Worm (Caenorhabditis elegans): ENCODE results near the gene K10D6.4.

Gene K10D6.4

ce11 chrV:11172667-11173066, 29.1 kb upstream of the K10D6.4 start:
- no peak for TF ChIP-seq C04F5.9 (tag; optimal IDR thresholded peaks at IDR 0.05)
- no peak for TF ChIP-seq unc-98 (GFP tag; IDR thresholded peaks at IDR 0.05)
- TF ChIP-seq fkh-10 (GFP tag; optimal IDR thresholded peaks at IDR 0.05) = peak; percentile 54
- peak; percentile 5 for TF ChIP-seq nhr-71 (tag; optimal IDR thresholded peaks at IDR 0.05)
- no peak for TF ChIP-seq pax-3 (tag; optimal IDR thresholded peaks at IDR 0.05)
- no peak for TF ChIP-seq pag-3 (tag; optimal IDR thresholded peaks at IDR 0.05; ENCODE audit: borderline replicate concordance, insufficient read depth)
- no peak for TF ChIP-seq fkh-4 (tag; optimal IDR thresholded peaks at IDR 0.05; ENCODE audit: borderline replicate concordance)
- no peak for TF ChIP-seq nhr-11 (tag; optimal IDR thresholded peaks at IDR 0.05)
- no peak for TF ChIP-seq ceh-90 (tag; optimal IDR thresholded peaks at IDR 0.05)
- no peak for TF ChIP-seq ceh-82 (tag; optimal IDR thresholded peaks at IDR 0.05)
- TF ChIP-seq nhr-76 (tag; optimal IDR thresholded peaks at IDR 0.05) = no peak
- peak; percentile 53 for TF ChIP-seq lin-14 (GFP tag; optimal IDR thresholded peaks at IDR 0.05)
- no peak for TF ChIP-seq rnt-1 (tag; optimal IDR thresholded peaks at IDR 0.05)

DNA sequence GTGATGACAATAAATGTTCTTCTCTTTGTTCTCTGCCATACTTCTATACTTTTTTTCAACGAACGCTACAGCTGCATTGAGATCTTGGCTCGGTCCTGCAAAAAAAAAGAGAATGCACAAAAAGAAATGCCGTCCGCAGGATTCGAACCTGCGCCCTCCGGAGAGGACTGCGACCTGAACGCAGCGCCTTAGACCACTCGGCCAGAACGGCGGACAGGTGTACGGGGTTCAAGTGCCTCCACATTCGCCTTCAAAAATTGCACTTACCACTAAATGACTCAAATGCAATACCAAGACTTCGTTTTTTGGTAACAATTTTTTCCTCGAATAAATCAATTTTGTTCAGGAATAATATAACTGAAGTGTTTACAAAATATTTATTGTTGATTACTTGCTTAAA, 27.1 kb upstream of the K10D6.4 start:
- TF ChIP-seq efl-1 (optimal IDR thresholded peaks at IDR 0.05) = peak in 1 of 2 experiments; percentile 2
- TF ChIP-seq efl-1 (GFP tag; optimal IDR thresholded peaks at IDR 0.05 in 1 of 2) = peak in 1 of 2 experiments; percentile 94
- TF ChIP-seq unc-62 (GFP tag; optimal IDR thresholded peaks at IDR 0.05) = no peak
- no peak for TF ChIP-seq zip-4 (GFP tag; optimal IDR thresholded peaks at IDR 0.05)
- no peak for TF ChIP-seq elt-3 (tag; optimal IDR thresholded peaks at IDR 0.05)
- no peak for TF ChIP-seq lin-39 (tag; optimal IDR thresholded peaks at IDR 0.05)
- TF ChIP-seq lir-3 (tag; optimal IDR thresholded peaks at IDR 0.05; ENCODE audit: poor library complexity) = no peak
- TF ChIP-seq skn-1 (tag; optimal IDR thresholded peaks at IDR 0.05) = no peak
- TF ChIP-seq nhr-76 (tag; optimal IDR thresholded peaks at IDR 0.05) = no peak
- TF ChIP-seq unc-86 (tag; optimal IDR thresholded peaks at IDR 0.05) = no peak
- no peak for TF ChIP-seq unc-30 (tag; optimal IDR thresholded peaks at IDR 0.05)
- TF ChIP-seq ztf-4 (tag; optimal IDR thresholded peaks at IDR 0.05) = no peak
- no peak for TF ChIP-seq ceh-63 (GFP tag; optimal IDR thresholded peaks at IDR 0.05)
- no peak for TF ChIP-seq irx-1 (tag; optimal IDR thresholded peaks at IDR 0.05)
- peak; percentile 53 for TF ChIP-seq snu-23 (GFP tag; optimal IDR thresholded peaks at IDR 0.05)
- no peak for TF ChIP-seq blmp-1 (tag; optimal IDR thresholded peaks at IDR 0.05)
- TF ChIP-seq pag-3 (tag; optimal IDR thresholded peaks at IDR 0.05; ENCODE audit: borderline replicate concordance, insufficient read depth) = no peak
- no peak for TF ChIP-seq unc-130 (tag; optimal IDR thresholded peaks at IDR 0.05)
- no peak for TF ChIP-seq nhr-20 (tag; optimal IDR thresholded peaks at IDR 0.05)
- TF ChIP-seq vab-15 (tag; optimal IDR thresholded peaks at IDR 0.05) = no peak
- peak in 1 of 2 experiments; percentile 32 for TF ChIP-seq lin-35 (GFP tag; optimal IDR thresholded peaks at IDR 0.05)
- no peak for TF ChIP-seq ztf-11 (tag; optimal IDR thresholded peaks at IDR 0.05)
- no peak for TF ChIP-seq nhr-85 (tag)
- TF ChIP-seq mab-9 (GFP tag; IDR thresholded peaks at IDR 0.05) = no peak
- TF ChIP-seq C16A3.4 (tag; optimal IDR thresholded peaks at IDR 0.05) = no peak
- TF ChIP-seq sox-4 (tag; optimal IDR thresholded peaks at IDR 0.05) = no peak
- TF ChIP-seq ceh-88 (GFP tag; IDR thresholded peaks at IDR 0.05) = no peak
- TF ChIP-seq lin-13 (GFP tag; optimal IDR thresholded peaks at IDR 0.05) = no peak
- TF ChIP-seq fkh-8 (tag; optimal IDR thresholded peaks at IDR 0.05) = no peak
- TF ChIP-seq ceh-8 (GFP tag; optimal IDR thresholded peaks at IDR 0.05) = no peak
- no peak for TF ChIP-seq alr-1 (tag; optimal IDR thresholded peaks at IDR 0.05; ENCODE audit: borderline replicate concordance)
- TF ChIP-seq dsc-1 (tag; optimal IDR thresholded peaks at IDR 0.05) = no peak
- no peak for TF ChIP-seq nhr-237 (tag; optimal IDR thresholded peaks at IDR 0.05)
- TF ChIP-seq efl-3 (GFP tag; optimal IDR thresholded peaks at IDR 0.05) = no peak
- TF ChIP-seq tlp-1 (tag; optimal IDR thresholded peaks at IDR 0.05) = no peak
- TF ChIP-seq pax-3 (tag; optimal IDR thresholded peaks at IDR 0.05) = no peak
- no peak for TF ChIP-seq ceh-90 (tag; optimal IDR thresholded peaks at IDR 0.05)
- TF ChIP-seq ets-5 (GFP tag; IDR thresholded peaks at IDR 0.05) = no peak
- TF ChIP-seq lin-14 (GFP tag; optimal IDR thresholded peaks at IDR 0.05) = peak; percentile 34
- TF ChIP-seq mep-1 (tag; optimal IDR thresholded peaks at IDR 0.05) = no peak
- TF ChIP-seq elt-2 (tag; optimal IDR thresholded peaks at IDR 0.05) = no peak
- no peak for TF ChIP-seq fkh-10 (GFP tag; optimal IDR thresholded peaks at IDR 0.05)
- peak; percentile 41 for TF ChIP-seq nhr-19 (GFP tag; conservative IDR thresholded peaks at IDR 0.05)
- TF ChIP-seq ceh-82 (tag; optimal IDR thresholded peaks at IDR 0.05) = no peak
- no peak for TF ChIP-seq nhr-77 (tag; optimal IDR thresholded peaks at IDR 0.05)

Measured in whole organism, L1 larva.